Worm (Caenorhabditis elegans): ENCODE measurements around the gene F39H12.3.

Gene F39H12.3

DNA sequence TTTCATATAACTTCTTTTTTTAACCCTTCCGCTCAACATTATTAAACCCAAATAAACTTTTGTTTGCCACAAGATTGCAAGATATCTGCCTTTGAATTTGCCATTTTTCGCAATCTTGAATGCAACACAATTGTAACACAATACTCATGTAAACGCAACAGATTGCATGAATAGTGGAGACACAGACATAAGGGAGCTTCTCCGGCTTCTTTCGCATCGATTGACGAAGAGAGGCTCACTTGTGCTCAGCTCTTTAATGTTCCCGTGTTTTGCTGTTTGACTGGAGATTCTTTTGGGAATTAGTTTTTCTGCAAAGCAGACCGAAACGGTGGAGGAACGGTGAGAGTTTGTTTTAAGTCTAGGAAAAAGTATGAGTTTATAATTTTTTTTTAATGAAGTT, 18.1 kb upstream of the F39H12.3 start, which contains the start of gene F56F10.2:
F56F10.2 (plus strand) TSS at position 215 of the 400 bp plus-strand sequence.
- TF ChIP-seq fos-1 (tag; optimal IDR thresholded peaks at IDR 0.05) (no peak), Y48G9A.11 (GFP tag; IDR thresholded peaks at IDR 0.05) (no peak), zfp-2 (tag; optimal IDR thresholded peaks at IDR 0.05) (no peak), F26F4.8 (GFP tag; conservative IDR thresholded peaks at IDR 0.05) (no peak), lin-29 (GFP tag; IDR thresholded peaks at IDR 0.05) (no peak), ceh-62 (tag; optimal IDR thresholded peaks at IDR 0.05) (no peak), spr-1 (tag; optimal IDR thresholded peaks at IDR 0.05) (no peak), php-3 (GFP tag; IDR thresholded peaks at IDR 0.05) (no peak), pqm-1 (tag; optimal IDR thresholded peaks at IDR 0.05) (no peak), rbr-2 (tag; optimal IDR thresholded peaks at IDR 0.05) (peak; percentile 24), daf-12 (tag; optimal IDR thresholded peaks at IDR 0.05) (no peak), F49E8.2 (tag; optimal IDR thresholded peaks at IDR 0.05; ENCODE audit: borderline replicate concordance) (no peak), lin-38 (GFP tag; IDR thresholded peaks at IDR 0.05) (no peak), tra-1 (GFP tag; IDR thresholded peaks at IDR 0.05) (no peak), attf-4 (tag; optimal IDR thresholded peaks at IDR 0.05) (no peak), lsy-2 (tag; optimal IDR thresholded peaks at IDR 0.05) (no peak), hlh-30 (tag; optimal IDR thresholded peaks at IDR 0.05; ENCODE audit: insufficient read depth) (peak; percentile 28), ZK337.2 (GFP tag; IDR thresholded peaks at IDR 0.05) (no peak), mep-1 (tag; optimal IDR thresholded peaks at IDR 0.05) (peak; percentile 23)

- TF ChIP-seq nhr-11 (tag; optimal IDR thresholded peaks at IDR 0.05) (no peak), set-16 (GFP tag; IDR thresholded peaks at IDR 0.05) (peak; percentile 58), nhr-76 (tag; optimal IDR thresholded peaks at IDR 0.05) (no peak), unc-62 (GFP tag; optimal IDR thresholded peaks at IDR 0.05 in 1 of 2) (peak in 1 of 2 experiments; percentile 81), unc-62 (tag; optimal IDR thresholded peaks at IDR 0.05) (no peak), tra-1 (GFP tag; IDR thresholded peaks at IDR 0.05) (no peak)
Measured at ce11 chrX:857658-858057, 16.4 kb upstream of the F39H12.3 start.

- no peak for TF ChIP-seq egl-43 (GFP tag; IDR thresholded peaks at IDR 0.05)
- TF ChIP-seq unc-62 (GFP tag; optimal IDR thresholded peaks at IDR 0.05 in 1 of 2): peak in 1 of 2 experiments; percentile 93
- no peak for TF ChIP-seq unc-62 (tag; optimal IDR thresholded peaks at IDR 0.05)
- no peak for TF ChIP-seq F37D6.2 (tag; optimal IDR thresholded peaks at IDR 0.05)
Measured at ce11 chrX:853604-854003, 12.3 kb upstream of the F39H12.3 start.

ce11 chrX:852739-853268, 11.5 kb upstream of the F39H12.3 start:
- TF ChIP-seq spr-1 (tag; optimal IDR thresholded peaks at IDR 0.05): no peak
- TF ChIP-seq unc-62 (GFP tag; optimal IDR thresholded peaks at IDR 0.05 in 1 of 2): peak in 1 of 2 experiments; percentile 82
- no peak for TF ChIP-seq unc-62 (tag; optimal IDR thresholded peaks at IDR 0.05)

DNA sequence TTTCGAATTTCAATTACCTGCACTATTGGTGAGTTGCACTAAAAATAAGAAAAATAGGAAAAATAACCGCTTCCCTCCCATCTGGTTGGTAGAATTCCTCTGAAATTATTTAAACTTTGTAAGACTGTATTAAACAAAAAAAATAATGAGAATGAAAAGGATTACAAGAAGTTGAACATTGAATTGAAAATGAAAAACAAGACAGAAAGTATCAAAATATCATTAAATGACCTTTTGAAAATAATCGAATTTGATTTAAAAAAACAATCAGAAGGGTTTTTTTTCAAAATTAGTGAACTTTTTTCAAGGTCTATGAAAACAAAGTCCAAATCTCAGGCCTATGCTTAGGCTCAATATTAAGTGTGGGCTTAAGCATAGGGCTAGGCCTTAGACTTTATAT, 10.1 kb upstream of the F39H12.3 start, which contains the start of gene igcm-1:
igcm-1 (minus strand) TSS at position 101 of the 400 bp plus-strand sequence.
- TF ChIP-seq zfp-2 (tag; optimal IDR thresholded peaks at IDR 0.05): no peak
- no peak for TF ChIP-seq pqm-1 (tag; optimal IDR thresholded peaks at IDR 0.05)
- no peak for TF ChIP-seq hif-1 (tag; optimal IDR thresholded peaks at IDR 0.05)

DNA sequence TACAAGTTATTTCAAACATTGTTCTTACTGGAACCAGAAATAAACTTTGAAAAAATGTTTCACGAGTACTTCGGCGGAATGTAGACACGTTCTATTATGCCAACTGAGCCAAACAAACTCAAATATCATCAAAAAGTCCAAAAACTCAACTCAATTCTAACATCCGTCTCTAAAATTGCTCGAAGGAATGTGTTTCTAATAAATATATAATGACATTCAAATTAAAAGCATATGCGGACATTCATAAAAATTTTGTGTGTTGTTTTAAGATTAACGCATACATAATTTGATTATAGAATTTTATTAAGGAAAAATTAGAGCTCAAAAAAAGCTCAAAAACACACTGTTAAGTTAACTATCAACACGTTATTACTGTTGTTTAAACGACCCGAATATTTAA, 4.2 kb upstream of the F39H12.3 start:
- TF ChIP-seq dpl-1 (GFP tag; optimal IDR thresholded peaks at IDR 0.05) (no peak), ztf-11 (tag; optimal IDR thresholded peaks at IDR 0.05) (no peak), tra-1 (GFP tag; IDR thresholded peaks at IDR 0.05) (no peak), nhr-102 (tag; optimal IDR thresholded peaks at IDR 0.05) (no peak), snpc-1.2 (GFP tag; IDR thresholded peaks at IDR 0.05) (no peak), egl-27 (tag; optimal IDR thresholded peaks at IDR 0.05) (no peak), unc-62 (GFP tag; optimal IDR thresholded peaks at IDR 0.05 in 1 of 2) (no peak), unc-62 (tag; optimal IDR thresholded peaks at IDR 0.05) (no peak), dve-1 (tag; optimal IDR thresholded peaks at IDR 0.05; ENCODE audit: insufficient read depth) (no peak), F37D6.2 (tag; optimal IDR thresholded peaks at IDR 0.05) (no peak), spr-3 (GFP tag; optimal IDR thresholded peaks at IDR 0.05) (no peak), zip-2 (tag; optimal IDR thresholded peaks at IDR 0.05) (no peak), F10B5.3 (tag; optimal IDR thresholded peaks at IDR 0.05) (no peak), vab-7 (GFP tag; IDR thresholded peaks at IDR 0.05) (no peak)

Data from whole organism, L4 larva.